Worm (Caenorhabditis elegans) whole organism, L2 larva: Measurements from ENCODE around the gene C53D6.10.

Source experiments
- skn-1 ChIP-seq: sonication (generic microtip); optimal IDR thresholded peaks from 2 replicates; lab custom pipeline; 2017; ENCODE audit warnings: missing biosample characterization, missing genetic modification characterization
- unc-55 ChIP-seq: fragments of 150-350 bp; sonication (generic microtip); optimal IDR thresholded peaks from 3 replicates; lab custom pipeline; 2014; ENCODE audit warnings: missing biosample characterization, missing genetic modification reagents, missing genetic modification characterization

- no peak for TF ChIP-seq unc-55 (GFP tag; lab: Kevin White, UChicago)
- no peak for TF ChIP-seq skn-1 (tag; lab: Kevin White, UChicago)
Observed at ce11 chrIV:9016477-9016876, 17.8 kb downstream of the C53D6.10 start, which contains the start of gene acc-2.
